Fruit fly (Drosophila melanogaster) whole organism, adult: Measurements from ENCODE around the gene CG11537.

Experiments used
- CG11617 ChIP-seq: fragments of 200-800 bp; sonication (Bioruptor generic); optimal IDR thresholded peaks from 2 replicates; lab custom pipeline; 2017; ENCODE audit warnings: mild to moderate bottlenecking, missing biosample characterization, missing genetic modification reagents, missing genetic modification characterization
- CG12768 ChIP-seq: fragments of 200-800 bp; sonication (Bioruptor generic); optimal IDR thresholded peaks from 2 replicates; lab custom pipeline; 2017; ENCODE audit warnings: missing biosample characterization, missing genetic modification characterization, mild to moderate bottlenecking, moderate library complexity, missing genetic modification reagents
- CG14711 ChIP-seq: fragments of 200-800 bp; sonication (Bioruptor generic); optimal IDR thresholded peaks from 2 replicates; lab custom pipeline; 2018; ENCODE audit warnings: missing biosample characterization, mild to moderate bottlenecking, missing genetic modification characterization, moderate library complexity
- CG1620 ChIP-seq: fragments of 200-800 bp; sonication (Bioruptor generic); optimal IDR thresholded peaks from 2 replicates; lab custom pipeline; 2016; ENCODE audit warnings: missing biosample characterization, missing genetic modification characterization
- CG33017 ChIP-seq: fragments of 200-800 bp; sonication (Bioruptor generic); optimal IDR thresholded peaks from 2 replicates; lab custom pipeline; 2018; ENCODE audit warnings: missing biosample characterization, mild to moderate bottlenecking, missing genetic modification characterization, moderate library complexity
- CG5204 ChIP-seq: fragments of 200-800 bp; sonication (Bioruptor generic); optimal IDR thresholded peaks from 2 replicates; lab custom pipeline; 2016; ENCODE audit warnings: missing biosample characterization, missing genetic modification characterization
- CG7045 ChIP-seq: fragments of 200-800 bp; sonication (Bioruptor generic); optimal IDR thresholded peaks from 2 replicates; lab custom pipeline; 2017; ENCODE audit warnings: missing biosample characterization, mild to moderate bottlenecking, missing genetic modification characterization
- CG7101 ChIP-seq: fragments of 200-800 bp; sonication (Bioruptor generic); optimal IDR thresholded peaks from 2 replicates; lab custom pipeline; 2018; ENCODE audit warnings: missing biosample characterization, mild to moderate bottlenecking, missing genetic modification characterization, moderate library complexity
- Clk ChIP-seq: fragments of 200-800 bp; sonication (Bioruptor generic); optimal IDR thresholded peaks from 2 replicates; lab custom pipeline; 2017; ENCODE audit warnings: missing biosample characterization, missing genetic modification characterization
- Crg-1 ChIP-seq: fragments of 200-800 bp; sonication (Bioruptor generic); optimal IDR thresholded peaks from 2 replicates; lab custom pipeline; 2016; ENCODE audit warnings: missing biosample characterization, missing genetic modification characterization
- Hr96 ChIP-seq: fragments of 200-800 bp; sonication (Bioruptor generic); optimal IDR thresholded peaks from 2 replicates; lab custom pipeline; 2016; ENCODE audit warnings: missing biosample characterization, missing genetic modification characterization
- Mnt ChIP-seq: fragments of 200-800 bp; sonication (Bioruptor generic); optimal IDR thresholded peaks from 2 replicates; lab custom pipeline; 2016; ENCODE audit warnings: missing biosample characterization, mild to moderate bottlenecking, missing genetic modification characterization
- bab1 ChIP-seq: fragments of 200-800 bp; sonication (Bioruptor generic); optimal IDR thresholded peaks from 3 replicates; lab custom pipeline; 2019; ENCODE audit warnings: missing biosample characterization, mild to moderate bottlenecking, missing genetic modification characterization, moderate library complexity
- cic ChIP-seq: fragments of 200-800 bp; sonication (Bioruptor generic); optimal IDR thresholded peaks from 2 replicates; lab custom pipeline; 2017; ENCODE audit warnings: missing biosample characterization, mild to moderate bottlenecking, missing genetic modification characterization, moderate library complexity
- cnc ChIP-seq, 2 experiments: fragments of >200 bp; optimal IDR thresholded peaks; 2 replicates each; lab custom pipeline; 2017
- kay ChIP-seq: fragments of 200-800 bp; sonication (Bioruptor generic); peaks from one replicate; lab custom pipeline; 2016; ENCODE audit warnings: missing biosample characterization, missing genetic modification characterization, borderline replicate concordance
- ovo ChIP-seq: fragments of 200-800 bp; sonication (Bioruptor generic); optimal IDR thresholded peaks from 2 replicates; lab custom pipeline; 2016; ENCODE audit warnings: missing biosample characterization, missing genetic modification characterization
- pad ChIP-seq: fragments of 200-800 bp; sonication (Bioruptor generic); optimal IDR thresholded peaks from 3 replicates; lab custom pipeline; 2017; ENCODE audit warnings: missing biosample characterization, missing genetic modification characterization, mild to moderate bottlenecking, moderate library complexity, missing genetic modification reagents
- tj ChIP-seq: fragments of 200-800 bp; sonication (Bioruptor generic); optimal IDR thresholded peaks from 3 replicates; lab custom pipeline; 2017; ENCODE audit warnings: missing biosample characterization, mild to moderate bottlenecking, missing genetic modification characterization, moderate library complexity
- toe ChIP-seq: fragments of 200-800 bp; sonication (Bioruptor generic); optimal IDR thresholded peaks from 2 replicates; lab custom pipeline; 2016; ENCODE audit warnings: missing biosample characterization, missing genetic modification characterization

CG11537 gene

DNA sequence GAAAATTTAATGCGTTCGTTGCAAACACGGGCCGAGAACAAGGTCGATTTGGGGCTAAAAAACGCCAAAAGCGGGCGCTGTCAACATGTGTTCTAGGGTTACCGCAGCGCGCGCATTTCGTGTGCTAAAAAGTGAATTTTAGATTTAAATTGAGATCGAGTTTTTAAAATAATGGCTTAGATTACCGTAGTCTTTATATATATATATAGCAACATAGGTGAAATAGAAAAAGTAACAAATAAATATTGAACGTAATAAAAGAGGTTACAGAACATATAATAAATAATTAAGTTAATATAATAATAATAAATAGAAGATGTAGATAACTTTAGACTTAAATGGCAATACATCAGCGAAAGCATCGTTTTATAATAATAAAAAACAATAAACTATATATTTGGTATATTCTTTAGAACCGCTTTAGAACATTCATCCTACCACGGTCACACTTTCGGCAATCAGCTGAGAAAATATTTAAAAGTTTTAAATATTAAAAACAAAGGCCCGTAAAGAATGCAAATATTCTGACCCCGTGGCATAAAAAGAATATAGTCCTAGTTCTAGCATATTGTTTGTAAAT is at the start of gene CG11537, which contains the start of gene Alg2:
TSS of gene CG11537 (minus strand) at position 75 of the 580 bp plus-strand sequence.
TSS of gene Alg2 (plus strand) at position 426 of the 580 bp plus-strand sequence.
- peak; percentile 10 for TF ChIP-seq CG11617 (GFP tag; lab: Kevin White, UChicago)
- peak; percentile 55 for TF ChIP-seq bab1 (GFP tag; lab: Kevin White, UChicago)
- peak; percentile 12 for TF ChIP-seq CG7101 (tag; lab: Kevin White, UChicago)
- peak; percentile 21 for TF ChIP-seq CG7045 (GFP tag; lab: Kevin White, UChicago)
- peak; percentile 57 for TF ChIP-seq Mnt (GFP tag; lab: Kevin White, UChicago)
- TF ChIP-seq cic (GFP tag; lab: Kevin White, UChicago): no peak
- no peak for TF ChIP-seq CG33017 (tag; lab: Kevin White, UChicago)
- TF ChIP-seq CG12768: peak; percentile 54
- TF ChIP-seq tj (GFP tag; lab: Kevin White, UChicago): peak; percentile 59
- no peak for TF ChIP-seq CG5204
- peak; percentile 27 for TF ChIP-seq CG1620 (GFP tag; lab: Kevin White, UChicago)
- no peak for TF ChIP-seq ovo (GFP tag; lab: Kevin White, UChicago)
- TF ChIP-seq cnc (optimal IDR thresholded peaks at IDR 0.05; lab: Kevin White, UChicago): no peak
- TF ChIP-seq CG14711 (tag; lab: Kevin White, UChicago): peak; percentile 98

DNA sequence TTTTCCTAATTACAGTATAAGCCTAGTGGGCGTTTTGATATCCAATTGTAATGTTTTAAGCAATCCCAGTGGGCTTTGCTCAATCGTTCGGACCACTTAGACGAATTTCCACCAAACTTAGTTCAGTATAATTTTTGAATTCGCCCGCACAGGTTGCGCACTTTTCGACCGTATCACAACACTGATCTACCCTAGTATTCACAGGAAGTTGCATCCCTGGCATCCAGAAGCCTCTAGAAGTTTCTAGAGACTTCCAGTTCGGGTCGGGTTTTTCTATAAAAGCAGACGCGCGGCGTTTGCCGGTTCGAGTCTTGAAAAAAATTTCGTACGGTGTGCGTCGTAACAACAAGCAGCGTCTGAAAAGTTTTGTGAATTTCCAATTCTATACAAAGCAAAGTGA is 49.7 kb upstream of the CG11537 start, which contains the start of gene Hsp83:
TSS of gene Hsp83 (plus strand) at position 58 of the 400 bp plus-strand sequence.
- TF ChIP-seq cnc (optimal IDR thresholded peaks at IDR 0.05; lab: Kevin White, UChicago): no peak
- TF ChIP-seq toe: peak; percentile 86
- TF ChIP-seq tj (GFP tag; lab: Kevin White, UChicago): peak; percentile 87
- TF ChIP-seq CG11617 (GFP tag; lab: Kevin White, UChicago): peak; percentile 99
- peak; percentile 99 for TF ChIP-seq Crg-1 (GFP tag; lab: Kevin White, UChicago)
- peak; percentile 97 for TF ChIP-seq Hr96 (GFP tag; lab: Kevin White, UChicago)
- peak; percentile 99 for TF ChIP-seq CG12768
- TF ChIP-seq CG1620 (GFP tag; lab: Kevin White, UChicago): peak; percentile 91
- TF ChIP-seq CG5204: peak; percentile 96
- peak; percentile 91 for TF ChIP-seq pad (GFP tag; lab: Kevin White, UChicago)
- peak; percentile 86 for TF ChIP-seq CG14711 (tag; lab: Kevin White, UChicago)
- peak; percentile 98 for TF ChIP-seq bab1 (GFP tag; lab: Kevin White, UChicago)
- TF ChIP-seq CG33017 (tag; lab: Kevin White, UChicago): peak; percentile 99
- TF ChIP-seq kay (GFP tag; lab: Kevin White, UChicago): peak; percentile 98
- peak; percentile 99 for TF ChIP-seq CG7045 (GFP tag; lab: Kevin White, UChicago)
- peak; percentile 98 for TF ChIP-seq Mnt (GFP tag; lab: Kevin White, UChicago)
- peak; percentile 99 for TF ChIP-seq cic (GFP tag; lab: Kevin White, UChicago)
- TF ChIP-seq ovo (GFP tag; lab: Kevin White, UChicago): peak; percentile 96
- TF ChIP-seq Clk (GFP tag; lab: Kevin White, UChicago): peak; percentile 92
- TF ChIP-seq CG7101 (tag; lab: Kevin White, UChicago): peak; percentile 99

DNA sequence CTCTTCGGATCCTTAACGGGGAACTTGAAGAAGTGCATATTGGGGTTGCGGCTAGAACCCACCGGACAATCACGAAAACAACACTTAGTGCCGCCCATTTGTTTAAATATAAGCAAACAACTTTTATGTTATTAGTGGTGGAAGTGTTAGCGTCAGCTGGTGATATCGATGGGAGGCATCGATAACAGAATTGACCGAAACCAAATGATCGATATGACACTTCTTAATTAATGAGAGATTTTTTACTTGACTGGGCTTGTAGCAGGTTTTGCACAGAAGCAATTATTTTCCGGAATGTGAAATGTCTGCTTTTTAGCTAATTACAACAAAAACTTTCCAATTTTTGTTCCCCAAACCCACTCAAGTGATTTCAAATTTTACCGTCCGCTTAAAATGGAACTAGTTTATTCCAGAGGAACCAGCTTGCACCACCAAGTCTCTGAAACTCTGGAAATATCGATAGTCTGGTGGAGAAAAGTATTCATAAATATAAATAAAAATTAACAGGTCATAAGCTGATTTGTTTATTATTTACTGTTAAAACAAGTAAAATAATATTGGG is 49.2 kb upstream of the CG11537 start, which contains the start of gene CG14965:
TSS of gene CG14965 (minus strand) at position 159 of the 562 bp plus-strand sequence.
- TF ChIP-seq cic (GFP tag; lab: Kevin White, UChicago): no peak
- TF ChIP-seq CG7045 (GFP tag; lab: Kevin White, UChicago): no peak
- TF ChIP-seq bab1 (GFP tag; lab: Kevin White, UChicago): no peak
- TF ChIP-seq tj (GFP tag; lab: Kevin White, UChicago): no peak
- no peak for TF ChIP-seq toe
- no peak for TF ChIP-seq CG12768
- TF ChIP-seq CG5204: no peak
- no peak for TF ChIP-seq cnc (optimal IDR thresholded peaks at IDR 0.05; lab: Kevin White, UChicago)
- TF ChIP-seq CG1620 (GFP tag; lab: Kevin White, UChicago): no peak
- no peak for TF ChIP-seq pad (GFP tag; lab: Kevin White, UChicago)

DNA sequence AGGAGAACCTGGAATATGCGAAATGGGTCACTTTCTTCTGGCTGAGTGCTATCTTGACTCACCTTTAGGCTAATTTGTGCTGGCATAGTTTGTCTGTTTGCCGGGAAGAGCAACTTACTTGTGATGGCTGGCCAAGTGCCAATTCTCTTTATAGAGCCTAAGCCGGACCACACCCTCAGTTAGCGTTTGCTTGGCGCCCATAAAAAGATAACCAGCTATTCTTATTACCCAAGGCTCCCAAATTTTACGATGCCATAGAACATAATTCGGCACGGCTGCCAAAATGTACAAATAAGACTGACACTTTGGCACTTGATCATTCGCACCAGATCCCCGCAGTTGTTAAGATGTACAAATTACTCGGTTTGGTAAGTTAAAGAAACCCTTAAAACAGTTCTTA is 46.4 kb upstream of the CG11537 start, which contains the start of the genes CG42525 and CG14958:
TSS of gene CG42525 (minus strand) at position 101 of the 400 bp plus-strand sequence.
TSS of gene CG14958 (plus strand) at position 332 of the 400 bp plus-strand sequence.
- TF ChIP-seq CG7101 (tag; lab: Kevin White, UChicago): no peak
- TF ChIP-seq CG14711 (tag; lab: Kevin White, UChicago): no peak
- TF ChIP-seq CG1620 (GFP tag; lab: Kevin White, UChicago): no peak
- no peak for TF ChIP-seq cnc (optimal IDR thresholded peaks at IDR 0.05; lab: Kevin White, UChicago)
- TF ChIP-seq pad (GFP tag; lab: Kevin White, UChicago): no peak

DNA sequence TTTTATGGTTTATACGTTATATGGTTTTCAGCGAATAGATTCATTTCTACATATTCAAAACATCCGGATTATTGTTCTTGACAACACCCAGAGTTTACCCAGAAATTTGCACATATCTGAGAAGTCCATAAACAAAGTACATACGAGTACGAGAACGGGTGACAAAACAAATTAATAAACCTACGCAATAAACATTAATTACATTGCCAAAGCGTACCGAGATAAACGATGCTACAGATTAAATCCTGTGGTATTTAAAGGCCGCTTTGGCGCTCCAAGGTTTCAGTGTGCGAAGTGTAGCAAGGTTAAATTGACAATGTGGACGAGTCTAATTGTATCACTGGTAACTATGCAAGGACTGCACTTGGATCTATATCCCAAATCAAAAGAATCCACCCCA is 44.0 kb upstream of the CG11537 start, which contains the start of gene CG14957:
TSS of gene CG14957 (plus strand) at position 301 of the 400 bp plus-strand sequence.
- TF ChIP-seq Clk (GFP tag; lab: Kevin White, UChicago): no peak
- no peak for TF ChIP-seq Crg-1 (GFP tag; lab: Kevin White, UChicago)
- peak; percentile 55 for TF ChIP-seq CG7045 (GFP tag; lab: Kevin White, UChicago)
- peak; percentile 11 for TF ChIP-seq CG12768

DNA sequence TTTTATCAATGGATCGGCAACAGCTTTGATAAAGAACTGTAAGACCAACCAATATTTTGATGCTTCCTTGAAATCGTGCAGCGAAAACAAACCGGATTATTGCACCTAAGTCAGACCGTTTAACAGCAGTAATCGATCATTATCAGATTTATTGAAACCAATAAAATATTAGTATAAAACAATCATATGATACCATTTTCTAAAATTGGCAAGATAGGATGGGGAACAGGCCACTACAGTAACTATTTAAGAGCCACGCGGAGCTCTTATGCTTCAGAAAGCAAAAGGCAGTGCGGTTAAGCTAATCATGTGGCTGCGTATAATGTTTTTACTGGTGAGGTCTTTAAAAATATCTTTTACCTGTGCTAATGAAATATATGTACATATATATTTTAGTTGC is 43.1 kb upstream of the CG11537 start, which contains the start of gene CG32284:
TSS of gene CG32284 (plus strand) at position 301 of the 400 bp plus-strand sequence.
- no peak for TF ChIP-seq CG1620 (GFP tag; lab: Kevin White, UChicago)
- TF ChIP-seq bab1 (GFP tag; lab: Kevin White, UChicago): no peak
- no peak for TF ChIP-seq toe
- no peak for TF ChIP-seq Hr96 (GFP tag; lab: Kevin White, UChicago)
- TF ChIP-seq cnc (optimal IDR thresholded peaks at IDR 0.05; lab: Kevin White, UChicago): no peak
